Fruit fly (Drosophila melanogaster): ENCODE results near the gene CG31287.

DNA sequence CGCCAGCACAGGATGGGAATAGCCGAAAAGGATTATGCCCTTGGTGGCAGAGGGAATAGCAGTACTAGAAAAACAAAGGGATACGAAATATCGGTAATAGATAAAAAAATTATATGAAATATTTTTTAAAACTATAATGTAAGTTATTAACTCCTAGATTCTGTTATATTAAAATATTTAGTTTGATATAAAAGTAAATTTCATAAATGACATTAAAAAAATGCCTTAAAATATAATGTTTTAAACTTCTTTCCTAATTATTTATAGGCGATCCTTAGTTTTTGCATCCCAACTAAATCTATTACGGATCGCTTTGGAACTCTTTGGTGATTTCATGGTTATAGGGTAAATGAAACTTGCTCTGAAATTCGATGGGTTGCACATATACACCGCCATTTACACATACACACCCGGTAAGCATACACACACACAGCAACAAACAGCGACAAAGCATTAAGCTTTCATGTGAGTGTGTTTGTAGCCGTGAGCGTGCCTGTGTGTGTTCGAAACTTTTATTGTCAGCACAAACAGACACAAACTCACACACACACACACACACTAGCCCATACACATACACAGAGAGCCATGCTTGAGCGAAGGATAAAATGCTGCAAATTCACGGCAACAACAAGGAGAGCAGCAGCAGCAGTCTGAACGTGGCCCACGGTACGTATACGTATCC, 10.8 kb downstream of the CG31287 start:
- TF ChIP-seq CTCF (optimal IDR thresholded peaks at IDR 0.05) (no peak), CG8478 (optimal IDR thresholded peaks at IDR 0.05) (no peak)
